Worm (Caenorhabditis elegans) whole organism, L1 larva: ENCODE results near the gene ZK470.14.

ENCODE experiments used
- ama-1 ChIP-seq: fragments of 150-350 bp; optimal IDR thresholded peaks from 2 replicates; lab custom pipeline; 2014
- egl-27 ChIP-seq, 2 experiments: fragments of 150-350 bp in 1 of 2; sonication (generic microtip); optimal IDR thresholded peaks; 3 replicates each; lab custom pipeline; 2017 to 2018; ENCODE audit warnings: missing biosample characterization in 2 of 2, missing genetic modification characterization in 2 of 2, missing genetic modification reagents in 2 of 2
- fkh-10 ChIP-seq: sonication (generic microtip); optimal IDR thresholded peaks from 2 replicates; lab custom pipeline; 2017; ENCODE audit warnings: missing biosample characterization, missing genetic modification reagents, missing genetic modification characterization
- lin-15B ChIP-seq: fragments of 150-350 bp; sonication (generic microtip); optimal IDR thresholded peaks from 3 replicates; lab custom pipeline; 2014; ENCODE audit warnings: missing biosample characterization, missing genetic modification characterization
- pqm-1 ChIP-seq: sonication (generic microtip); optimal IDR thresholded peaks from 3 replicates; lab custom pipeline; 2017; ENCODE audit warnings: missing biosample characterization, missing genetic modification characterization

ce11 chrX:4120935-4121334 is 46.3 kb upstream of the ZK470.14 start, which contains the start of gene F09F9.3:
- no peak for TF ChIP-seq egl-27 (tag; optimal IDR thresholded peaks at IDR 0.05; lab: Kevin White, UChicago)
- TF ChIP-seq lin-15B = no peak
- no peak for TF ChIP-seq pqm-1
- TF ChIP-seq ama-1 (lab: Kevin White, UChicago) = no peak
- TF ChIP-seq fkh-10 (GFP tag; lab: Kevin White, UChicago) = no peak
